Worm (Caenorhabditis elegans) whole organism, L4/young adult: ENCODE results near the gene ZK1127.12.
A peak's percentile ranks its signal among the peaks of the same experiment; 100 is the strongest.

Experiments used
- W03F9.2 ChIP-seq: fragments of 150-350 bp; optimal IDR thresholded peaks from 2 replicates; lab custom pipeline; 2014; ENCODE audit warnings: missing biosample characterization, missing genetic modification characterization
- dao-5 ChIP-seq: sonication (generic microtip); optimal IDR thresholded peaks from 2 replicates; lab custom pipeline; 2016; ENCODE audit warnings: missing genotype, missing genetic modification characterization, moderate library complexity, missing compliant biosample characterization
- him-1 ChIP-seq: sonication (generic microtip); optimal IDR thresholded peaks from 2 replicates; lab custom pipeline; 2016; ENCODE audit warnings: missing genotype, missing genetic modification reagents, missing genetic modification characterization, missing compliant biosample characterization

Gene ZK1127.12

DNA sequence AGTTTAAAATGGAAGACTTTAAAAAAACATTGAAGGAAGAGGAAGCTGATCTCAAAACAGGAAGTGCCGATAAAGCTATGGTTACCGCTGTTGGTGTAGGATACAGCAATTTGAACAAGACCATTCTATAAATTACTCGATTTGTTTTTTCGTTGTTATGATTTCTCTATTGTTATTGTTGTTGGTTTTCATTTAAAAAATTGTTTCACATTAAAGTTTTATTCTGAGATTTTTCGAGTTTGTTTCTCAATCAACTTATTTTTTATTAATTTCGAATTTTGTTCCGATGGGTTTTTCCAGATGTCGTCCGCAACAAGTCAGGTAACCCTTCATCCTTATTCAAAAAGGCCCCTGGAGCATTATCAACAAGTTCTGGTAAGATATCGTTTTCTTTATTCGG lies at the start of gene ZK1127.12:
ZK1127.12 (plus strand) TSS at position 301 of the 400 bp plus-strand sequence.
- TF ChIP-seq dao-5 (tag; lab: Kevin White, UChicago) (no peak), W03F9.2 (tag; lab: Kevin White, UChicago) (no peak), him-1 (tag; lab: Kevin White, UChicago) (no peak)

DNA sequence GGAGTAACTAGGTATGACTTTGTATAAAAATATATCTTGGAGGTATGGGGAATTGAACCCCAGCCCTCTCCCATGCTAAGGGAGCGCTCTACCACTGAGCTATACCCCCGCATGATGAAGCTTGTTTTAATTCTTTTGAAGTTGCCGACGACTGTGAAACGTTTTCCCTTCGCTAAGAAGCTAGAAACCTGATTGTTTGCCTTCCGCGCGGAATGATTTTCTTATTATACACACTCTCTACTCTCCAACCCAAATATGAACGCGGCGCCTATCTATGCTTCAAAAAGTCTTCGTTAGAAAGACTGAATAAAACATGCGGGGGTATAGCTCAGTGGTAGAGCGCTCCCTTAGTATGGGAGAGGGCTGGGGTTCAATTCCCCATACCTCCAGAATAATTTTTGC lies 48.9 kb upstream of the ZK1127.12 start:
- TF ChIP-seq dao-5 (tag; lab: Kevin White, UChicago), result no peak
- no peak for TF ChIP-seq him-1 (tag; lab: Kevin White, UChicago)
- no peak for TF ChIP-seq W03F9.2 (tag; lab: Kevin White, UChicago)

DNA sequence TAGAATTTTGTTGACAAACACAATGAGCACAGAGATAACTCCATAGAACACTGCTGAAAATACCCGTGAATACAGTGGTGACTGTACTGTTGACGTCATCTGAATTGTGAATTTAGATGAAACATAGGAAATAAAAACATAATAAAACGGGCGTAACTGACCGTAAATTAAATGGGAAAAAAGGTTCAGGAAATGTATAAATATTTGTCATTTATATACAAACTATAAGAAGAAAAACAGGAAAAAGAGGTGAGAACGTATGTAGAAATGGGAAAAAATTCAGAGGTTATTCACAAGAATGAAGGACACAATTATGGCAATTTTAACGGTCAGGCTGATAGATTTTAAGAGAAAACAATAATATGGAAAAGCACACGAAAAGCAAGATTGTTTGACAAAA lies 39.3 kb upstream of the ZK1127.12 start, which contains the start of gene sqv-7:
sqv-7 (minus strand) TSS at position 101 of the 400 bp plus-strand sequence.
- TF ChIP-seq W03F9.2 (tag; lab: Kevin White, UChicago), result no peak

DNA sequence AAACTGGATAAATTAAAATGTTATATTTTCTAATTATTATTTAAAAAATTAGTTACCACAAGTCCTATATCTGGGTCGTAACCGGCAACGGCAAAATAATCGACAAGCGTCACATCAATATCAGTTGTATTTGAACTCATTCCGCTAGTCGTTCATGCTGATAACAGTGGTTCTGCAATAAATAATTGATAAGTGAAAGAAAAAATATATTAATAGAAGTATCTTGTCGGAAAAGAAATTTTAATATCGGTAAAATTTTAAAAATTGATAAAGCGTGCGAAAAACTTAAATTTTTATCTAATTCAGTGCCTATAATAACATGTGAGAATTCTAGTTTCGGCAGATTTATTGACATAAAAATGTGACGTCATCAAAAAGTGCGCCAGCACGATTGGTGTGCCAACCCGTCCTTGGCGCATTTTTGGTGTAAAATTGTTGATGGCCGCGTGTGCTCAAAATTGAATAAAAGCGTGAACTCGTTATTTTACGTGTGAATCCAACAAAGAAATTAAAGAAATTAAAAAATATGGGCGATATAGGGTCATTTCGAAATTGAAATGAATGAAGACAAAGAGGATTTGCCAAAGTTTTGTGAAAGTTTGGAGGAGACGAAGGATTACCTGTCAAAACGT lies 29.4 kb upstream of the ZK1127.12 start, which contains the start of the genes lst-6 and lst-5:
lst-6 (minus strand) TSS at position 140 of the 632 bp plus-strand sequence.
lst-5 (plus strand) TSS at position 544 of the 632 bp plus-strand sequence.
- TF ChIP-seq dao-5 (tag; lab: Kevin White, UChicago), result no peak
- no peak for TF ChIP-seq W03F9.2 (tag; lab: Kevin White, UChicago)
- TF ChIP-seq him-1 (tag; lab: Kevin White, UChicago), result no peak

DNA sequence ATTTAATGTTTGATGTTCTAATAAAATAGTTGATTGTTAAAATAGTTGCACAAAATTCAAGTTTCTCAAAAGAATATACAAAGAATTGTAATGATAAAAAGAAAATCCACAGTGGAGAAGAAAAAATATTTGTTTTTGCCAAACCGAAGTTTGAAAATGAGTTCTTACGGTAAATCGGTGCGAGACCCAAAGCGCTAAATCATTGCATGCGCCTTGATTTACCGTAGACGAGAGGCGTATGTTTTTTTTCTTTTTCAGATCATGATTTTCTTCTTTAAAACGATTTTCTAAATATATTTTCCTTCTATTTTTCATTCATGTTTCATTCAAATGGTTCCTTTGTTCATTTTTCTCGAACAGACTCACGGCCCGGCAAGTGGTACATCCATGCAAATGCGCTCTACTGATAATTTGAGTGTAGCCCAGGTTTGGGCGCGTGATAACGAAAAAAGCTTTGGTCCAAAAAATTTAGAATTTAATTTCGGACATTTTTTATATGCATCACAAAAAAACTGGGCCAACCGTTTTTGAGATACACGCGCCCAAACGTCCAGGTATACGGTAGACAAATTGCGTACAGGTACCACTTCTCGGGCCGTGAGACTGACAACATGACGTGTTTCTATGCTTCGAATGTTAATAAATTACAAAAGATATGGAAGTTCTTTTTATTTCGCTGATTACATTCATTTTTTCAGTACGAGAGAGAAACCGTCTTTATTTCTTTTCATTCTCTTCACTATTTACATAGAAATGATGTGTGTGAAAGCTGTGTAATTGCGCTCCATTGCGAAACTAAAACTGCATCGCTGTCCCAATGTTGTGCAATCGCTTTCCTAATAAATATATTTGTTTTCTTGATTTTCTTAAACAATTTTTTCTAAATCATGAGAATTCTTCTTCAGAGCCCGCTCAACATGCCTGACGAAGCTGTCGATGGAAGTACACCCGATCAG lies 26.7 kb upstream of the ZK1127.12 start, which contains the start of gene znf-598:
znf-598 (plus strand) TSS at position 906 of the 956 bp plus-strand sequence.
- TF ChIP-seq dao-5 (tag; lab: Kevin White, UChicago), result no peak
- TF ChIP-seq him-1 (tag; lab: Kevin White, UChicago), result no peak
- TF ChIP-seq W03F9.2 (tag; lab: Kevin White, UChicago), result peak; percentile 28

DNA sequence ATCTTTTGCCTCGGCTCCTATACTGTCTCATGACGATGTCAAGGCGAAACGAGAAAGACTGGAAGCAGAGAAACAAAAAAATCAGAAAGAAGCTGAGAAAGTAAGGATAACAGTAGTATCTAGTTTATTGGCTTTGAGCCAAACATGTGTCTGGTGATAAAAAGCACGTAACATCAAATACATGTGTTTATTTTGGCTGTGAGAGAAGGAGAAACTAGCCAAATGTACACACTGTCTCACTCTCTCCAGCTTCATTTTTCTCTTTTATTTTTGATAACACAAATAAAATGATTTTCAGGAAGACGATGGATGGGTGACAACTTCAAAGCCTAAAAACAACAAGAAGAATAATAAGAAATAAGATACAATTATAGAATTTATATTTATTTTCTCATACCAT lies 22.4 kb upstream of the ZK1127.12 start:
- TF ChIP-seq him-1 (tag; lab: Kevin White, UChicago) (no peak), W03F9.2 (tag; lab: Kevin White, UChicago) (no peak), dao-5 (tag; lab: Kevin White, UChicago) (no peak)

DNA sequence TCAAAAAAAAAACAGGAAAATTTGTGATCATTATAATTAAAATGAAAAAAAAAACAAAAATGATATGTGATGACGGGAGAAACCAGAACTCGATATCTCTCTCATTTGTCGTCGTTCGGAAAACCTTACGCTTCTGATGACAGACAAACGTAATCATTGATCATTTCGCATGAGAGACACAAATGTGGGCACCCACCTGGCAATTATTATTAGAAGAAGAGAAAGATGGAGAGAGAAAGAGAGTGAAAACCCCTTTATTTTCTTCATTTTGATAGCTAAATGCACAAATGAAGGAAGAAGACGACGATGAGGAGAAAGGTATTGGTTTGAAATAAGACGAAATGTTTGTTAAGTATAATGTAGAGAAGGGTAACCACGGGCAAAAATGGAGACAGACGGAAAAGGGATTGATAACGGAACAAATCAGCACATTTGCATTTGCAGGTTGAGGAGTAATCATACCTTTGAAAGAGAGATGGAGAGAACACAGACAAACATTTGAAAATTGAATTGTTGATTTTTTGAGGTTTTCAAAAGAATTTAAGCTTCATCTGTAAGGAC lies 20.7 kb upstream of the ZK1127.12 start:
- TF ChIP-seq him-1 (tag; lab: Kevin White, UChicago) (no peak), dao-5 (tag; lab: Kevin White, UChicago) (no peak), W03F9.2 (tag; lab: Kevin White, UChicago) (no peak)

DNA sequence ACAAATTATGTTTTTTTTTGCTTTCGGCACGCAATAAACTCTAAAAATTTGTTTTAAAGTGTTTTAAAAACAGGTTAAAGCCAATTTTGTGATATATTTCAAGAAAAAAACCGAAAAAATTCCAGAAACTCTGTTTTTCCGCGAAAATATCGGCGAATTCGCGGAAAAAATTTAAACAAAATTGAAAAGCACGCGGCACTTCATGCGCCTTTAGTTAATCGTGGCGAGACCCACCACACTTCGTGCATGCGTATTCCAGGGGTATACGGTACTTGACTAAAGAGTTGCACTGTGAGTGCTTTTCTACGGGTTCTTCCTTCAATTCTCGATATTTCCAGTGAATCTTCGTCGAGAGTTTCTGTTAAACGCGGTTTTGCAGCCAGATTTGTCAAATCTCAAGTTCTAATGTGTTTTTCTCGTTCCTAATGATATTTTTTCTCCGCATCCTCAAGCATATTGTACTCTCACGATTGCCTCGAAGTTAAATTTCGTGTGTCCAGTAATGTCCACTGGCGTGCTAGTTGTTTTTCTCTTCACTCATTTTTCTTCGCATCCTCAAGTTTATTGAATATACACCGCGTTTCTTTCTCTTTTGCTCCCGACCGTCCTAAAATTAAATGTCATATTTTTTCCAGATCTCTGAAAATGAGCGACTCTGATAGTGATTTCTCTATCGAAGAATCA lies 14.1 kb upstream of the ZK1127.12 start, which contains the start of gene cin-4:
cin-4 (plus strand) TSS at position 634 of the 684 bp plus-strand sequence.
- no peak for TF ChIP-seq dao-5 (tag; lab: Kevin White, UChicago)
- TF ChIP-seq W03F9.2 (tag; lab: Kevin White, UChicago), result no peak
- no peak for TF ChIP-seq him-1 (tag; lab: Kevin White, UChicago)

DNA sequence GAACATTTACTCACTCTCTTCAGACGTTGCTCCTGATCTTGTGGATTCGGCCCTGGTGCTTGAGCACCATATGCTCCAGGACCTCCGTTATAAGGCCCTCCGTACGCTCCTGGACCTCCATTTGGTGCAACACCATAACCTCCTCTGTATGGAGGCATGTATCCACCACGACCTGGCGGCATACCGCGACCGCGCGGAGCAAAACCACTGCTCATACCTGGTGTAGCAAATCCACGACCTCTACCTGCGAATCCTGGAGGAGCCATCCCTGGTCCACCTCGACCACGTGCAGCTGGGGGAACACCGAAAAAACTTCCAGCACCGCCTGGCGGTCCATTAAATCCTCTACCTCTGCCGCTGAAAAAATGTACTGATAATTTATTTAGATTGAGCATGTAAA lies 2.4 kb upstream of the ZK1127.12 start:
- TF ChIP-seq W03F9.2 (tag; lab: Kevin White, UChicago), result no peak
- TF ChIP-seq dao-5 (tag; lab: Kevin White, UChicago), result no peak

DNA sequence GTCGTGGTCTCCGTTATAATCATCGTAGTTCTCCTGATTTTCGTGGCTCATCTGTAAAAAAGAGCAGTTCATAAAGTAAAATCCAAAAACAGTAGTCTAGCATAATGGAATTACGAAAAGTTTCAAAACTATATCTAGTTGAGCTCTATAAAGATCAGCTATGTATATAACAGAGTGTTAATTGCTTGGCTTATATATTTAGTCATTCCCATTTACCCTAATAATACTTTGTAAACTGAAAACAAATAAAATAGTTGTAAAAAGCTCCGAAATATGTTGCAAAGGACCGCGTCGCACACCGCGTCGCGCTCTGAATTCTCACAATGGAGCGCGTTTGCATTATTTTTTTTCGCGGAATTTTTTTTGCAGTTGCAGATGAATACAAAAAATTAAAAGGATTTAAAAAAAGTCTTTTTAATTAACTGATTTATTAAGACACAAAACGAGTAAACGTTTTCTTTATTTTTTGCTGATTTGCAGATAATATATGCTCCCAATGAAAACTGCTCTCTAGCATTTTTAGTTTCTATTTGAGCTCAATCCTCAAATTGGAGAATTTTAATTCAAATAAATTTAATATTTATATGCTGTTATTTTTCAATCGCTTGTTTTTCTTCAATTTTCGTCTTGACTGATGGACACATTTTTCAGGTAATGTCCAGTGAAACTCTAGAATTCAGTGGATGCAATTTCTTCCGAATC lies 1.7 kb upstream of the ZK1127.12 start, which contains the start of the genes tcer-1 and ZK1127.5:
tcer-1 (minus strand) TSS at position 51 of the 702 bp plus-strand sequence.
ZK1127.5 (plus strand) TSS at position 652 of the 702 bp plus-strand sequence.
- TF ChIP-seq dao-5 (tag; lab: Kevin White, UChicago), result no peak
- no peak for TF ChIP-seq him-1 (tag; lab: Kevin White, UChicago)
- peak; percentile 74 for TF ChIP-seq W03F9.2 (tag; lab: Kevin White, UChicago)

DNA sequence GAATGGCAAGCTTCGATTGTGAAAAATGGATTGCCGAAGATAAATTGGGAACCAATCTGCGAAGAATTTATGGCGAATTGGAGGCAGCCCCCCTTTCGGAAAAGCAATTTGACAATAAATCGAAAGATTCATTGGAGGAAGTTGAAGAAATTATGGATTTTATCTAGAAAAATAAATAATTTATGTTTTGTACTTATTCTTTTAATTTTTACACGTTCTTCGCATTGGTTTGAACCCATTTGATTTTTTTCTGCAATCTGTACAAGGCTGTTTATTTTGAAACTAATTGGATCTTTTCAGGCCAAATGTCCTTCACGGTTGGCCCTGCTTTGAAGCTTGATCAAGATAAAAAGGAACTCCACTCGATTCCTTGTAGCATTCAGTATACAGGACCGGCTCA lies 1.1 kb downstream of the ZK1127.12 start, which contains the start of gene ZK1127.13:
ZK1127.13 (plus strand) TSS at position 301 of the 400 bp plus-strand sequence.
- TF ChIP-seq him-1 (tag; lab: Kevin White, UChicago) (no peak), W03F9.2 (tag; lab: Kevin White, UChicago) (no peak), dao-5 (tag; lab: Kevin White, UChicago) (no peak)
